Worm (Caenorhabditis elegans) whole organism, L4 larva: ENCODE data around the gene Y56A3A.22.

Experiments
- ces-1 ChIP-seq: fragments of 150-350 bp; sonication (generic microtip); optimal IDR thresholded peaks from 4 replicates; lab custom pipeline; 2014; ENCODE audit warnings: missing biosample characterization, missing genetic modification reagents, missing genetic modification characterization
- dmd-9 ChIP-seq: fragments of 200-800 bp; sonication (Bioruptor generic); IDR thresholded peaks from 2 replicates; pipeline ENCODE4 v1.3.6; 2022; ENCODE audit warnings: missing genetic modification reagents, missing genetic modification characterization, missing compliant biosample characterization
- nhr-76 ChIP-seq: fragments of 150-350 bp; optimal IDR thresholded peaks from 2 replicates; lab custom pipeline; 2014; ENCODE audit warnings: missing biosample characterization, missing genetic modification characterization
- zag-1 ChIP-seq: fragments of 150-350 bp; optimal IDR thresholded peaks from 2 replicates; lab custom pipeline; 2014; ENCODE audit warnings: missing biosample characterization, missing genetic modification characterization

ce11 chrIII:11917090-11917489 lies 4.4 kb upstream of the Y56A3A.22 start:
- TF ChIP-seq zag-1 (tag; lab: Kevin White, UChicago) (no peak), dmd-9 (GFP tag; lab: Robert Waterston, UW) (no peak), ces-1 (no peak), nhr-76 (tag; lab: Kevin White, UChicago) (no peak)
